Worm (Caenorhabditis elegans) whole organism, midembryonic: ENCODE data around the gene vab-3.

Source experiments
- T22C8.4 ChIP-seq: fragments of 200-800 bp; sonication (Bioruptor generic); IDR thresholded peaks from 2 replicates; pipeline ENCODE4 v1.3.6; 2022; ENCODE audit warnings: missing genetic modification characterization, missing compliant biosample characterization
- cog-1 ChIP-seq: sonication (generic microtip); optimal IDR thresholded peaks from 2 replicates; lab custom pipeline; 2016; ENCODE audit warnings: missing genetic modification characterization, missing compliant biosample characterization
- flt-1 ChIP-seq: fragments of 200-800 bp; sonication (Bioruptor generic); IDR thresholded peaks from 2 replicates; pipeline ENCODE4 v1.3.6; 2022; ENCODE audit warnings: missing genetic modification characterization, missing compliant biosample characterization
- klf-2 ChIP-seq: fragments of 200-800 bp; sonication (Bioruptor generic); conservative IDR thresholded peaks from 2 replicates; pipeline ENCODE4 v1.3.6; 2022; ENCODE audit warnings: missing genetic modification reagents, missing genetic modification characterization, missing compliant biosample characterization
- med-1 ChIP-seq: sonication (generic microtip); optimal IDR thresholded peaks from 2 replicates; lab custom pipeline; 2017; ENCODE audit warnings: missing genetic modification characterization, mild to moderate bottlenecking, missing compliant biosample characterization, antibody characterized with exemption, missing genetic modification reagents; ENCODE audit not compliant: insufficient read depth
- ref-1 ChIP-seq: fragments of 200-800 bp; sonication (Bioruptor generic); conservative IDR thresholded peaks from 2 replicates; pipeline ENCODE4 v1.3.6; 2022; ENCODE audit warnings: missing genetic modification reagents, missing genetic modification characterization, missing compliant biosample characterization
- tab-1 ChIP-seq: fragments of 200-800 bp; sonication (Bioruptor generic); IDR thresholded peaks from 2 replicates; pipeline ENCODE4 v1.3.6; 2022; ENCODE audit warnings: missing genetic modification characterization, missing compliant biosample characterization
- ztf-23 ChIP-seq: fragments of 200-800 bp; sonication (Bioruptor generic); IDR thresholded peaks from 2 replicates; pipeline ENCODE4 v1.3.6; 2022; ENCODE audit warnings: missing genetic modification reagents, missing genetic modification characterization, missing compliant biosample characterization
- ztf-29 ChIP-seq: fragments of 200-800 bp; sonication (Bioruptor generic); IDR thresholded peaks from 2 replicates; pipeline ENCODE4 v1.3.6; 2022; ENCODE audit warnings: missing genetic modification reagents, missing genetic modification characterization, missing compliant biosample characterization

vab-3 gene

ce11 chrX:10566775-10567174 is 67.1 kb downstream of the vab-3 start:
- TF ChIP-seq tab-1 = no peak
- no peak for TF ChIP-seq ztf-29 (GFP tag; lab: Robert Waterston, UW)
- TF ChIP-seq flt-1 = no peak
- no peak for TF ChIP-seq T22C8.4
- TF ChIP-seq med-1 = no peak

DNA sequence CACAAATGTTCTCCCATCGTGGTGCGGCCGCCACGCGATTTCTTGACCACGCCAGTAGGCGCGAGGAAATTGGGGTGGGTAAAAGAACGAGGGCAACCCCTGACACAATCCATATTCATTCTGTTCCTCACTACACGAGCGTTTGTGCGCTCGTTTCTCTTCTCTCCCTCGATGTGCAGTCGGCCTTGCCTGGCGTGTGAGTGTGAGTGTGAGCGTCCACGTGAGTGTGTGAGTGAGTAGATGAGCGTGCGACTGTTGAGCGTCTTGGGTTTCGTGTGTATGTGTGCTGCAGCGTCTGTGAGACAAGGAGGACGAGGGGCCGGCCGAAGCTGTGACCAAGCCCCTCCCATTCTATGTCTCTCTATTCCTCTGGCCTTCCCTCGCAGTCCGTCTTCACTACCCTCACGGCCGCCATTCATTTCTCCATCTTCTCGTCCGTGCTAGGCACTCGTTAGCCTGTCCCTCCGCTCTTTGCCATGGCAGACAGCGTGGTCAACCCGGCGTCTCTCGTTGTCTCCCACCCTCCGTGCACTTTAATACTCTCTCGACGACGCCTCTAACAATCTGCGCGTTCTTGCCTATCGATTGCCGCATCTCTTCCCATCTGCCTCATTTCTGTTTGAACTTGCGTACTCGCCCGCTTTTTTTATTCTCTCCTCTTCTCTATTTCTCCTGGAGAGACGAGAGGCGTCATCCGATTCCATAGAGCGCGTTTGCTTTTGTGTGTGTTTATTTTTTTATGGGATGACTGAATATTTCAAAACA is 68.9 kb downstream of the vab-3 start:
- TF ChIP-seq ztf-23 (GFP tag; lab: Robert Waterston, UW) (peak; percentile 56), flt-1 (no peak), klf-2 (GFP tag; lab: Robert Waterston, UW) (no peak), ztf-29 (GFP tag; lab: Robert Waterston, UW) (peak; percentile 92), cog-1 (peak; percentile 93), ref-1 (peak; percentile 41; the same call in 1 of the 2 replicates), T22C8.4 (peak; percentile 97), tab-1 (peak; percentile 67; the same call in 1 of the 2 replicates), med-1 (peak; percentile 11)
